Fruit fly (Drosophila melanogaster) S2 (cell line): Measurements from ENCODE around the gene CG16800.

ENCODE experiments used
- CG8478 ChIP-seq: fragments of >200 bp; optimal IDR thresholded peaks from 2 replicates; lab custom pipeline; 2018
- CTCF ChIP-seq, 2 experiments: fragments of >200 bp; optimal IDR thresholded peaks; 2 replicates each; lab custom pipeline; 2018

DNA sequence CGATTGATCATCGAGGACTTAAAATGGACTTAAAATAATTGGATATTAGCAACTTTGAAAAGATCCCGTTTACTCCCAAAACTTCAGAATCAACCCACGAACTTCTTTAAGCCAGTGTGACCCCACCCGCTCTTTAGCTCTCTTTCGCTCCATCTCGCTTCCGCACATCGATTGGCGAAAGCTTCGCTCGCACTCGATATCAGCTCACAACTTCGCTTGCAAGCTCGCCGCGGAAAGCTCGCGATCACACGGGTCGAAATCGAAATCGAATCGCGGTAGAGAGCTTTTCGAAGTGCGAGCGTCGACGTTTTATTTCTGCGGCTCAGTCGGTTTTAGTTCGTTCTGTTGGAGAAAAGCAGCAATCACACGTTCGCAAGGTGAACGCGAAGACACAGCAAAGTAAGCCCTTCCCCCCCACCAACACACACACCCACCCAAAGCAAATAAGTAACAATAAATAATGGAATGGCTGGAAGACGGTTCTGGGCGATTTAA is 7.7 kb downstream of the CG16800 start, which contains the start of gene Vha68-2:
- TF ChIP-seq CG8478 (lab: Kevin White, UChicago) (no peak), CTCF (optimal IDR thresholded peaks at IDR 0.05; lab: Kevin White, UChicago) (no peak)
